Worm (Caenorhabditis elegans) whole organism, mixed stage, embryonic: ENCODE measurements around the gene F11A5.13.

Source experiments
- mep-1 ChIP-seq: fragments of 150-350 bp; optimal IDR thresholded peaks from 2 replicates; lab custom pipeline; 2017; ENCODE audit warnings: missing biosample characterization, missing genetic modification reagents, missing genetic modification characterization, inconsistent platforms
- nhr-12 ChIP-seq: fragments of 150-350 bp; optimal IDR thresholded peaks from 2 replicates; lab custom pipeline; 2014; ENCODE audit warnings: missing biosample characterization, missing genetic modification characterization
- unc-39 ChIP-seq: fragments of 150-350 bp; optimal IDR thresholded peaks from 2 replicates; lab custom pipeline; 2014; ENCODE audit warnings: missing biosample characterization, missing genetic modification characterization
- unc-62 ChIP-seq: fragments of 150-350 bp; optimal IDR thresholded peaks from 2 replicates; lab custom pipeline; 2014; ENCODE audit warnings: missing biosample characterization, missing genetic modification reagents, missing genetic modification characterization
- ztf-11 ChIP-seq: fragments of 150-350 bp; optimal IDR thresholded peaks from 2 replicates; lab custom pipeline; 2014; ENCODE audit warnings: missing biosample characterization, missing genetic modification characterization

DNA sequence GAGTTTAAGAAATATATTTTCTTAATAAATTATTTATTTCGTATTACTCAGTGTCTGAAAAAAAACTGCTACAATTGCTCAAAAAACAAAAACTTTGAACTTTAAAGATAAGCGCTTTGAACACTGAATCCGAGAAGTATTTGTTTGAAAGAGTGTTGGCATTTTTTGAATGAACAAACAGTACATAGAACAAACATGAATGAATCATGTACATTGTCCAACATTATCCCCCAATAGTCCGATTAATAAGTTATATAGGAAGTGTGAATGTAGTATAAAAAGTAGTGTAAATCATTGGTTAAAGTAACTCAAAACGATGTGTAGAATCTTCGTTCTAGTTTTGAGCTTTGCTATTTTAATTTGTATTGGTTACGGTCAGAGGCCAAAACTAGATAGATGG, 24.8 kb downstream of the F11A5.13 start, which contains the start of gene F11A5.17:
- TF ChIP-seq unc-39 (no peak), unc-62 (no peak), ztf-11 (no peak), mep-1 (no peak), nhr-12 (tag; lab: Kevin White, UChicago) (no peak)
